Worm (Caenorhabditis elegans) whole organism, young adult: Measurements from ENCODE around the gene T07F8.1.

ENCODE experiments used
- D2030.7 ChIP-seq: fragments of 200-800 bp; sonication (Bioruptor generic); IDR thresholded peaks from 2 replicates; pipeline ENCODE4 v1.3.6; 2022; ENCODE audit warnings: missing genetic modification reagents, missing genetic modification characterization, missing compliant biosample characterization
- F33H1.4 ChIP-seq: fragments of 200-800 bp; sonication (Bioruptor generic); IDR thresholded peaks from 2 replicates; pipeline ENCODE4 v1.3.6; 2022; ENCODE audit warnings: missing genetic modification reagents, missing genetic modification characterization, missing compliant biosample characterization
- F49E8.2 ChIP-seq: sonication (generic microtip); optimal IDR thresholded peaks from 3 replicates; lab custom pipeline; 2017; ENCODE audit warnings: missing genetic modification characterization, mild to moderate bottlenecking, missing compliant biosample characterization, antibody characterized with exemption, moderate library complexity; ENCODE audit not compliant: insufficient read depth
- F57A8.1 ChIP-seq: fragments of 200-800 bp; sonication (Bioruptor generic); optimal IDR thresholded peaks from 2 replicates; lab custom pipeline; 2018; ENCODE audit warnings: mild to moderate bottlenecking, missing genetic modification characterization, moderate library complexity, missing compliant biosample characterization
- K11D2.4 ChIP-seq: fragments of 200-800 bp; sonication (Bioruptor generic); IDR thresholded peaks from 2 replicates; pipeline ENCODE4 v1.3.6; 2022; ENCODE audit warnings: missing genetic modification reagents, missing genetic modification characterization, missing compliant biosample characterization
- K12H6.12 ChIP-seq: fragments of 200-800 bp; sonication (Bioruptor generic); optimal IDR thresholded peaks from 2 replicates; lab custom pipeline; 2018; ENCODE audit warnings: mild to moderate bottlenecking, missing genetic modification characterization, missing compliant biosample characterization
- Y53F4B.3 ChIP-seq: fragments of 200-800 bp; sonication (Bioruptor generic); IDR thresholded peaks from 2 replicates; pipeline ENCODE4 v1.3.6; 2022; ENCODE audit warnings: missing genetic modification reagents, missing genetic modification characterization, missing compliant biosample characterization
- Y53G8AR.9 ChIP-seq: fragments of 200-800 bp; sonication (Bioruptor generic); conservative IDR thresholded peaks from 2 replicates; pipeline ENCODE4 v1.3.6; 2022; ENCODE audit warnings: missing genetic modification reagents, missing genetic modification characterization, missing compliant biosample characterization
- atf-7 ChIP-seq: sonication (generic microtip); optimal IDR thresholded peaks from 2 replicates; lab custom pipeline; 2017; ENCODE audit warnings: mild to moderate bottlenecking, missing genetic modification characterization, missing compliant biosample characterization
- attf-3 ChIP-seq: fragments of 200-800 bp; sonication (Bioruptor generic); conservative IDR thresholded peaks from 2 replicates; pipeline ENCODE4 v1.3.6; 2022; ENCODE audit warnings: missing genetic modification reagents, missing genetic modification characterization, missing compliant biosample characterization
- attf-6 ChIP-seq: fragments of 200-800 bp; sonication (Bioruptor generic); IDR thresholded peaks from 2 replicates; pipeline ENCODE4 v1.3.6; 2022; ENCODE audit warnings: missing genetic modification reagents, missing genetic modification characterization, missing compliant biosample characterization
- bed-2 ChIP-seq: fragments of 200-800 bp; sonication (Bioruptor generic); IDR thresholded peaks from 2 replicates; pipeline ENCODE4 v1.3.6; 2022; ENCODE audit warnings: missing genetic modification reagents, missing genetic modification characterization, missing compliant biosample characterization
- ceh-91 ChIP-seq: fragments of 200-800 bp; sonication (Bioruptor generic); IDR thresholded peaks from 2 replicates; pipeline ENCODE4 v1.3.6; 2022; ENCODE audit warnings: missing genetic modification reagents, missing genetic modification characterization, missing compliant biosample characterization
- chd-7 ChIP-seq: sonication (generic microtip); optimal IDR thresholded peaks from 2 replicates; lab custom pipeline; 2016; ENCODE audit warnings: mild to moderate bottlenecking, missing genetic modification characterization, moderate library complexity, missing compliant biosample characterization
- die-1 ChIP-seq: sonication (generic microtip); optimal IDR thresholded peaks from 2 replicates; lab custom pipeline; 2016; ENCODE audit warnings: missing genotype, mild to moderate bottlenecking, missing genetic modification characterization, missing compliant biosample characterization
- dpff-1 ChIP-seq: sonication (generic microtip); optimal IDR thresholded peaks from 2 replicates; lab custom pipeline; 2017; ENCODE audit warnings: mild to moderate bottlenecking, missing genetic modification characterization, missing compliant biosample characterization
- efl-1 ChIP-seq: fragments of 150-350 bp; optimal IDR thresholded peaks from 2 replicates; lab custom pipeline; 2014; ENCODE audit warnings: missing biosample characterization, missing genetic modification reagents, missing genetic modification characterization
- egrh-3 ChIP-seq: fragments of 200-800 bp; sonication (Bioruptor generic); IDR thresholded peaks from 2 replicates; pipeline ENCODE4 v1.3.6; 2022; ENCODE audit warnings: missing genetic modification reagents, missing genetic modification characterization, missing compliant biosample characterization
- him-1 ChIP-seq: sonication (generic microtip); optimal IDR thresholded peaks from 2 replicates; lab custom pipeline; 2016; ENCODE audit warnings: missing genotype, missing genetic modification reagents, missing genetic modification characterization, missing compliant biosample characterization
- hmg-1.2 ChIP-seq: fragments of 200-800 bp; sonication (Bioruptor generic); IDR thresholded peaks from 2 replicates; pipeline ENCODE4 v1.3.6; 2022; ENCODE audit warnings: missing genetic modification reagents, missing genetic modification characterization, missing compliant biosample characterization
- lin-35 ChIP-seq, 3 experiments: fragments of 150-350 bp in 2 of 3; sonication (generic microtip) in 1 of 3; optimal IDR thresholded peaks; 2 replicates each; lab custom pipeline; 2014 to 2018; ENCODE audit warnings: missing biosample characterization in 3 of 3, missing genetic modification characterization in 3 of 3, missing genetic modification reagents in 3 of 3
- lin-54 ChIP-seq: fragments of 200-800 bp; sonication (Bioruptor generic); optimal IDR thresholded peaks from 2 replicates; lab custom pipeline; 2018; ENCODE audit warnings: mild to moderate bottlenecking, missing genetic modification characterization, missing compliant biosample characterization
- lsl-1 ChIP-seq: fragments of 200-800 bp; sonication (Bioruptor generic); optimal IDR thresholded peaks from 2 replicates; lab custom pipeline; 2018; ENCODE audit warnings: mild to moderate bottlenecking, missing genetic modification characterization, moderate library complexity, missing compliant biosample characterization
- lsy-27 ChIP-seq: sonication (generic microtip); optimal IDR thresholded peaks from 2 replicates; lab custom pipeline; 2017; ENCODE audit warnings: missing genetic modification characterization, mild to moderate bottlenecking, missing compliant biosample characterization, antibody characterized with exemption, missing genotype, borderline replicate concordance; ENCODE audit not compliant: insufficient read depth
- madf-10 ChIP-seq: sonication (generic microtip); optimal IDR thresholded peaks from 2 replicates; lab custom pipeline; 2016; ENCODE audit warnings: mild to moderate bottlenecking, missing genetic modification characterization, missing compliant biosample characterization
- madf-6 ChIP-seq: fragments of 200-800 bp; sonication (Bioruptor generic); IDR thresholded peaks from 2 replicates; pipeline ENCODE4 v1.3.6; 2022; ENCODE audit warnings: missing genetic modification reagents, missing genetic modification characterization, missing compliant biosample characterization
- madf-8 ChIP-seq: fragments of 200-800 bp; sonication (Bioruptor generic); conservative IDR thresholded peaks from 2 replicates; pipeline ENCODE4 v1.3.6; 2022; ENCODE audit warnings: missing genetic modification reagents, missing genetic modification characterization, missing compliant biosample characterization
- nhr-179 ChIP-seq: sonication (generic microtip); optimal IDR thresholded peaks from 2 replicates; lab custom pipeline; 2016; ENCODE audit warnings: mild to moderate bottlenecking, missing genetic modification characterization, missing compliant biosample characterization
- nhr-80 ChIP-seq: sonication (generic microtip); optimal IDR thresholded peaks from 2 replicates; lab custom pipeline; 2016; ENCODE audit warnings: missing genetic modification characterization, missing compliant biosample characterization
- nhr-90 ChIP-seq: sonication (generic microtip); optimal IDR thresholded peaks from 2 replicates; lab custom pipeline; 2016; ENCODE audit warnings: missing genotype, mild to moderate bottlenecking, missing genetic modification characterization, missing compliant biosample characterization
- pbrm-1 ChIP-seq: fragments of 200-800 bp; sonication (Bioruptor generic); IDR thresholded peaks from 2 replicates; pipeline ENCODE4 v1.3.6; 2022; ENCODE audit warnings: missing genetic modification reagents, missing genetic modification characterization, missing compliant biosample characterization
- rec-8 ChIP-seq, 2 experiments: sonication (generic microtip); optimal IDR thresholded peaks; 2 replicates each; lab custom pipeline; 2016; ENCODE audit warnings: mild to moderate bottlenecking in 2 of 2, missing genetic modification characterization in 2 of 2, missing genetic modification reagents in 2 of 2, missing genotype in 2 of 2, missing biosample characterization in 1 of 2, missing compliant biosample characterization in 1 of 2, moderate library complexity in 1 of 2
- repo-1 ChIP-seq: sonication (generic microtip); optimal IDR thresholded peaks from 2 replicates; lab custom pipeline; 2017; ENCODE audit warnings: mild to moderate bottlenecking, missing genetic modification characterization, missing compliant biosample characterization
- snpc-1.3 ChIP-seq: sonication (generic microtip); optimal IDR thresholded peaks from 2 replicates; lab custom pipeline; 2017; ENCODE audit warnings: missing genetic modification characterization, mild to moderate bottlenecking, missing compliant biosample characterization, antibody characterized with exemption, moderate library complexity, missing genotype, missing genetic modification reagents; ENCODE audit not compliant: insufficient read depth
- snpc-3.4 ChIP-seq: sonication (generic microtip); optimal IDR thresholded peaks from 2 replicates; lab custom pipeline; 2017; ENCODE audit warnings: missing genetic modification characterization, mild to moderate bottlenecking, missing compliant biosample characterization, antibody characterized with exemption, moderate library complexity, missing genotype, missing genetic modification reagents
- snpc-4 ChIP-seq, 5 experiments: fragments of 150-350 bp in 1 of 5; sonication (generic microtip) in 4 of 5; optimal IDR thresholded peaks; 2 replicates each; lab custom pipeline; 2014 to 2018; ENCODE audit warnings: missing genetic modification characterization in 5 of 5, missing biosample characterization in 3 of 5, antibody characterized with exemption in 2 of 5, mild to moderate bottlenecking in 2 of 5, missing compliant biosample characterization in 2 of 5, missing genotype in 2 of 5, moderate library complexity in 2 of 5, missing genetic modification reagents in 1 of 5
- unc-130 ChIP-seq: sonication (generic microtip); optimal IDR thresholded peaks from 2 replicates; lab custom pipeline; 2016; ENCODE audit warnings: missing genetic modification reagents, missing genetic modification characterization, missing compliant biosample characterization
- xnd-1 ChIP-seq: sonication (generic microtip); optimal IDR thresholded peaks from 2 replicates; lab custom pipeline; 2016; ENCODE audit warnings: missing genotype, missing genetic modification reagents, missing genetic modification characterization, missing compliant biosample characterization
- zim-3 ChIP-seq: sonication (generic microtip); optimal IDR thresholded peaks from 2 replicates; lab custom pipeline; 2017; ENCODE audit warnings: mild to moderate bottlenecking, missing genetic modification characterization, moderate library complexity, missing compliant biosample characterization
- ztf-26 ChIP-seq: sonication (generic microtip); optimal IDR thresholded peaks from 2 replicates; lab custom pipeline; 2017; ENCODE audit warnings: missing genetic modification characterization, missing compliant biosample characterization
- ztf-28 ChIP-seq: fragments of 200-800 bp; sonication (Bioruptor generic); IDR thresholded peaks from 2 replicates; pipeline ENCODE4 v1.3.6; 2022; ENCODE audit warnings: missing genetic modification reagents, missing genetic modification characterization, missing compliant biosample characterization

Gene T07F8.1

DNA sequence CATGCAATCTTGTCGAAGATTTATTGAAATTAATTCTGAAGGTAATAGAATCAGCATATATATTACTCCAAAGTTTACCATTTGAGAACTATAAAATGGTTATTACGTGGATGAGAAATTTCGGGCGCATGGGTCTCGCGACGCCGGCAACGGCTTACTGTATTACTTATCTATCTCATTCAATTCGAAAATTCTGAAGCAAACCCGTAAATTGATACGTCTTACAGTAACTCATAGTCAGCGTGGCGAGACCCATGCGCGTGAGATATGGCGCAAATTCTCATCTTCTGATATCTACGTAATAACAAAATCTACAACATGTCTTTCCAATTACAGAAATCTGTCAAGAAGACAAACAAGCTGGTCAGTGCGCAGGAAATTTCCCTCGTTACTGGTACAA is 28.7 kb upstream of the T07F8.1 start:
- TF ChIP-seq chd-7 (tag; lab: Kevin White, UChicago), result no peak
- TF ChIP-seq F33H1.4 (GFP tag; lab: Robert Waterston, UW), result no peak
- no peak for TF ChIP-seq die-1 (tag; lab: Kevin White, UChicago)
- no peak for TF ChIP-seq him-1 (tag; lab: Kevin White, UChicago)
- TF ChIP-seq madf-10 (tag; lab: Kevin White, UChicago), result no peak
- TF ChIP-seq K11D2.4, result no peak
- TF ChIP-seq lin-35 (GFP tag; optimal IDR thresholded peaks at IDR 0.05; lab: Kevin White, UChicago), result no peak
- no peak for TF ChIP-seq unc-130 (GFP tag; lab: Kevin White, UChicago)
- TF ChIP-seq bed-2 (GFP tag; lab: Robert Waterston, UW), result no peak
- no peak for TF ChIP-seq hmg-1.2 (GFP tag; lab: Robert Waterston, UW)
- TF ChIP-seq Y53F4B.3 (GFP tag; lab: Robert Waterston, UW), result no peak
- no peak for TF ChIP-seq atf-7 (tag; lab: Kevin White, UChicago)
- TF ChIP-seq snpc-3.4 (tag; lab: Kevin White, UChicago), result no peak
- TF ChIP-seq K12H6.12 (tag; lab: Kevin White, UChicago), result no peak

DNA sequence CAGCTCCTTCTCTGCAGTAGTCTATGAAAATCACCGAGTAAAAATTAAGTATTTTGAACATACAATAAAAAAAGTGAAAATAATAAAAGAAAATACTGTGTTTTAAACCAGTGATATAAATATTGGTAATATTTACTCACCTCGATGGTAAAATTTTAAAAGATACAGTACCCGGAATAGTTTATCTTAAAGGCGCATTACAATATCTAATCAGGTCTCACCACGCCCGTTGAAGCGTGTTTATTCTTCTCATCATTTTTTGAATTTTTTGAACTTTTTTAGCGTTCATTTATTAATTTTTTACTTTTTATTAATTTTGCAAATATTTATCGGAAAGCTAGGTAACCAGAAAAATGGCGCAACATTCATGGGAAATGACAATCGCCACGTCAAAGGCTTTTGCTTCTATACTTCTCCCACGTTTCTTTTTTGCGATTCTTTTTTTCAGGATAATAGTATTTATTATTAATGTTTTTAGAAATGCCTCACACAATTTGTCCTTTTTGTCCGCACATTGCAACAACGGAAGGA is 26.4 kb upstream of the T07F8.1 start, which contains the start of gene F10E7.2:
F10E7.2 (plus strand) TSS at position 481 of the 531 bp plus-strand sequence.
- TF ChIP-seq xnd-1, result peak; percentile 66
- TF ChIP-seq madf-8, result peak; percentile 30; the same call in 1 of the 2 replicates
- TF ChIP-seq efl-1 (GFP tag; lab: Kevin White, UChicago), result no peak
- peak; percentile 86 for TF ChIP-seq madf-6 (GFP tag; lab: Robert Waterston, UW)
- peak; percentile 18 for TF ChIP-seq lin-54 (GFP tag; lab: Kevin White, UChicago)
- TF ChIP-seq bed-2 (GFP tag; lab: Robert Waterston, UW), result no peak
- TF ChIP-seq snpc-4 (GFP tag; optimal IDR thresholded peaks at IDR 0.05; lab: Kevin White, UChicago), result no peak
- peak in 1 of 4 experiments; percentile 19 for TF ChIP-seq snpc-4 (tag; optimal IDR thresholded peaks at IDR 0.05; lab: Kevin White, UChicago)
- peak; percentile 68 for TF ChIP-seq snpc-1.3 (tag; lab: Kevin White, UChicago)
- peak; percentile 38; the same call in 1 of the 2 replicates for TF ChIP-seq D2030.7 (GFP tag; lab: Robert Waterston, UW)
- no peak for TF ChIP-seq die-1 (tag; lab: Kevin White, UChicago)
- no peak for TF ChIP-seq repo-1
- TF ChIP-seq F49E8.2 (tag; lab: Kevin White, UChicago), result peak; percentile 30
- TF ChIP-seq F33H1.4 (GFP tag; lab: Robert Waterston, UW), result peak; percentile 84
- no peak for TF ChIP-seq pbrm-1
- peak; percentile 83 for TF ChIP-seq lsl-1 (GFP tag; lab: Kevin White, UChicago)

- TF ChIP-seq D2030.7 (GFP tag; lab: Robert Waterston, UW), result no peak
- TF ChIP-seq lin-35 (GFP tag; optimal IDR thresholded peaks at IDR 0.05; lab: Kevin White, UChicago), result no peak
- peak; percentile 38; the same call in 1 of the 2 replicates for TF ChIP-seq egrh-3 (GFP tag; lab: Robert Waterston, UW)
- 0 out of 2 replicates have a peak, but pooled peaks have one; percentile 31 for TF ChIP-seq Y53G8AR.9 (GFP tag; lab: Robert Waterston, UW)
- no peak for TF ChIP-seq nhr-179 (tag; lab: Kevin White, UChicago)
- TF ChIP-seq ztf-26, result no peak
- no peak for TF ChIP-seq dpff-1 (tag; lab: Kevin White, UChicago)
- TF ChIP-seq nhr-80 (tag; lab: Kevin White, UChicago), result no peak
- TF ChIP-seq rec-8 (tag; optimal IDR thresholded peaks at IDR 0.05; lab: Kevin White, UChicago), result no peak
- no peak for TF ChIP-seq F49E8.2 (tag; lab: Kevin White, UChicago)
- 0 out of 2 replicates have a peak, but pooled peaks have one; percentile 39 for TF ChIP-seq attf-3 (GFP tag; lab: Robert Waterston, UW)
- TF ChIP-seq ztf-28 (GFP tag; lab: Robert Waterston, UW), result no peak
- no peak for TF ChIP-seq zim-3
- no peak for TF ChIP-seq lsy-27 (tag; lab: Kevin White, UChicago)
- no peak for TF ChIP-seq nhr-90 (tag; lab: Kevin White, UChicago)
- no peak for TF ChIP-seq attf-6 (GFP tag; lab: Robert Waterston, UW)
- TF ChIP-seq F57A8.1 (GFP tag; lab: Kevin White, UChicago), result no peak
- TF ChIP-seq ceh-91, result no peak; the same call in 1 of the 2 replicates
- TF ChIP-seq madf-6 (GFP tag; lab: Robert Waterston, UW), result no peak; the same call in 1 of the 2 replicates
- TF ChIP-seq atf-7 (tag; lab: Kevin White, UChicago), result no peak
- TF ChIP-seq efl-1 (GFP tag; lab: Kevin White, UChicago), result no peak
Measured at ce11 chrII:7122661-7123418, 25.4 kb upstream of the T07F8.1 start, which contains the start of gene F10E7.11. Gene F10E7.11 (minus strand): TSS chrII:7122892.
